Worm (Caenorhabditis elegans) whole organism, L1 larva: ENCODE measurements around the gene coh-3.

Experiments used
- C04F5.9 ChIP-seq: sonication (generic microtip); optimal IDR thresholded peaks from 2 replicates; lab custom pipeline; 2016; ENCODE audit warnings: missing genetic modification characterization, missing compliant biosample characterization
- C16A3.4 ChIP-seq: fragments of 150-350 bp; optimal IDR thresholded peaks from 2 replicates; lab custom pipeline; 2014; ENCODE audit warnings: missing biosample characterization, missing genetic modification characterization
- C34B4.2 ChIP-seq: sonication (generic microtip); optimal IDR thresholded peaks from 2 replicates; lab custom pipeline; 2017; ENCODE audit warnings: mild to moderate bottlenecking, missing genetic modification characterization, missing compliant biosample characterization
- Y116A8C.19 ChIP-seq: sonication (generic microtip); optimal IDR thresholded peaks from 2 replicates; lab custom pipeline; 2016; ENCODE audit warnings: missing compliant biosample characterization, missing genetic modification characterization, borderline replicate concordance
- aha-1 ChIP-seq: fragments of 150-350 bp; optimal IDR thresholded peaks from 2 replicates; lab custom pipeline; 2014; ENCODE audit warnings: missing biosample characterization, missing genetic modification characterization
- alr-1 ChIP-seq: fragments of 200-800 bp; sonication (Bioruptor generic); optimal IDR thresholded peaks from 2 replicates; lab custom pipeline; 2018; ENCODE audit warnings: borderline replicate concordance, mild to moderate bottlenecking, missing genetic modification characterization, missing compliant biosample characterization
- blmp-1 ChIP-seq: fragments of 150-350 bp; optimal IDR thresholded peaks from 2 replicates; lab custom pipeline; 2014; ENCODE audit warnings: missing biosample characterization, missing genetic modification characterization
- ceh-63 ChIP-seq: fragments of 200-800 bp; sonication (Bioruptor generic); optimal IDR thresholded peaks from 2 replicates; lab custom pipeline; 2018; ENCODE audit warnings: mild to moderate bottlenecking, missing genetic modification characterization, missing compliant biosample characterization
- ceh-90 ChIP-seq: sonication (generic microtip); optimal IDR thresholded peaks from 2 replicates; lab custom pipeline; 2016; ENCODE audit warnings: missing genetic modification characterization, missing compliant biosample characterization
- ces-1 ChIP-seq: fragments of 150-350 bp; optimal IDR thresholded peaks from 2 replicates; lab custom pipeline; 2014; ENCODE audit warnings: missing biosample characterization, missing genetic modification reagents, missing genetic modification characterization
- dsc-1 ChIP-seq: sonication (generic microtip); optimal IDR thresholded peaks from 2 replicates; lab custom pipeline; 2016; ENCODE audit warnings: mild to moderate bottlenecking, missing genetic modification characterization, missing compliant biosample characterization
- efl-1 ChIP-seq, 4 experiments: fragments of 150-350 bp; optimal IDR thresholded peaks in 3 of 4; peaks in 1 of 4; 1 replicate in 1 of 4; 2 replicates in 3 of 4; lab custom pipeline; 2014; ENCODE audit warnings: missing biosample characterization in 2 of 4, missing genetic modification characterization in 2 of 4, missing genetic modification reagents in 2 of 4
- egl-27 ChIP-seq, 2 experiments: fragments of 150-350 bp in 1 of 2; sonication (generic microtip); optimal IDR thresholded peaks; 3 replicates each; lab custom pipeline; 2017 to 2018; ENCODE audit warnings: missing biosample characterization in 2 of 2, missing genetic modification characterization in 2 of 2, missing genetic modification reagents in 2 of 2
- elt-2 ChIP-seq: sonication (generic microtip); optimal IDR thresholded peaks from 2 replicates; lab custom pipeline; 2016; ENCODE audit warnings: missing genetic modification characterization, mild to moderate bottlenecking, inconsistent platforms, missing compliant biosample characterization, missing genetic modification reagents
- elt-3 ChIP-seq, 6 experiments: fragments of 150-350 bp in 1 of 6; sonication (generic microtip); optimal IDR thresholded peaks; 2 replicates each; lab custom pipeline; 2017 to 2018; ENCODE audit warnings: missing biosample characterization in 6 of 6, missing genetic modification characterization in 6 of 6, inconsistent platforms in 1 of 6
- fkh-10 ChIP-seq: sonication (generic microtip); optimal IDR thresholded peaks from 2 replicates; lab custom pipeline; 2017; ENCODE audit warnings: missing biosample characterization, missing genetic modification reagents, missing genetic modification characterization
- fkh-8 ChIP-seq: sonication (generic microtip); optimal IDR thresholded peaks from 2 replicates; lab custom pipeline; 2016; ENCODE audit warnings: mild to moderate bottlenecking, missing genetic modification characterization, missing compliant biosample characterization
- fos-1 ChIP-seq: fragments of 150-350 bp; optimal IDR thresholded peaks from 2 replicates; lab custom pipeline; 2014; ENCODE audit warnings: missing biosample characterization, missing genetic modification characterization
- hlh-17 ChIP-seq: fragments of 200-800 bp; sonication (Bioruptor generic); optimal IDR thresholded peaks from 2 replicates; lab custom pipeline; 2018; ENCODE audit warnings: missing genetic modification characterization, mild to moderate bottlenecking, missing compliant biosample characterization, moderate library complexity, borderline replicate concordance
- hlh-4 ChIP-seq: sonication (generic microtip); optimal IDR thresholded peaks from 2 replicates; lab custom pipeline; 2016; ENCODE audit warnings: mild to moderate bottlenecking, missing genetic modification characterization, missing compliant biosample characterization
- hpl-2 ChIP-seq: fragments of 150-350 bp; optimal IDR thresholded peaks from 2 replicates; lab custom pipeline; 2014; ENCODE audit warnings: missing biosample characterization, missing genetic modification reagents, missing genetic modification characterization
- jun-1 ChIP-seq: fragments of 150-350 bp; optimal IDR thresholded peaks from 2 replicates; lab custom pipeline; 2014; ENCODE audit warnings: missing biosample characterization, missing genetic modification reagents, missing genetic modification characterization
- lin-15B ChIP-seq: fragments of 150-350 bp; sonication (generic microtip); optimal IDR thresholded peaks from 3 replicates; lab custom pipeline; 2014; ENCODE audit warnings: missing biosample characterization, missing genetic modification characterization
- lin-35 ChIP-seq, 2 experiments: fragments of 150-350 bp; optimal IDR thresholded peaks; 2 replicates each; lab custom pipeline; 2014; ENCODE audit warnings: missing biosample characterization in 2 of 2, missing genetic modification characterization in 2 of 2, missing genetic modification reagents in 2 of 2
- lir-3 ChIP-seq: sonication (generic microtip); optimal IDR thresholded peaks from 2 replicates; lab custom pipeline; 2016; ENCODE audit warnings: mild to moderate bottlenecking, missing genetic modification characterization, moderate library complexity, missing compliant biosample characterization; ENCODE audit not compliant: poor library complexity
- lsy-2 ChIP-seq, 2 experiments: fragments of 150-350 bp; optimal IDR thresholded peaks; 2 replicates each; lab custom pipeline; 2014; ENCODE audit warnings: missing biosample characterization in 2 of 2, missing genetic modification characterization in 2 of 2
- mep-1 ChIP-seq: fragments of 150-350 bp; optimal IDR thresholded peaks from 2 replicates; lab custom pipeline; 2014; ENCODE audit warnings: missing biosample characterization, missing genetic modification characterization
- nhr-19 ChIP-seq: fragments of 200-800 bp; sonication (Bioruptor generic); conservative IDR thresholded peaks from 2 replicates; pipeline ENCODE4 v1.3.6; 2022; ENCODE audit warnings: missing genetic modification characterization, missing compliant biosample characterization
- nhr-20 ChIP-seq: sonication (generic microtip); optimal IDR thresholded peaks from 2 replicates; lab custom pipeline; 2016; ENCODE audit warnings: mild to moderate bottlenecking, missing genetic modification characterization, missing compliant biosample characterization
- nhr-237 ChIP-seq: fragments of 150-350 bp; optimal IDR thresholded peaks from 2 replicates; lab custom pipeline; 2014; ENCODE audit warnings: missing biosample characterization, missing genetic modification characterization
- nhr-28 ChIP-seq: fragments of 150-350 bp; optimal IDR thresholded peaks from 2 replicates; lab custom pipeline; 2014; ENCODE audit warnings: missing biosample characterization, missing genetic modification characterization
- nhr-71 ChIP-seq: sonication (generic microtip); optimal IDR thresholded peaks from 2 replicates; lab custom pipeline; 2016; ENCODE audit warnings: mild to moderate bottlenecking, missing genetic modification characterization, moderate library complexity, missing compliant biosample characterization
- nhr-84 ChIP-seq: sonication (generic microtip); optimal IDR thresholded peaks from 2 replicates; lab custom pipeline; 2017; ENCODE audit warnings: missing biosample characterization, missing genetic modification characterization
- pax-3 ChIP-seq: fragments of 200-800 bp; sonication (Bioruptor generic); optimal IDR thresholded peaks from 2 replicates; lab custom pipeline; 2018; ENCODE audit warnings: mild to moderate bottlenecking, missing genetic modification characterization, moderate library complexity, missing compliant biosample characterization
- pqm-1 ChIP-seq: sonication (generic microtip); optimal IDR thresholded peaks from 3 replicates; lab custom pipeline; 2017; ENCODE audit warnings: missing biosample characterization, missing genetic modification characterization
- sptf-1 ChIP-seq: fragments of 150-350 bp; optimal IDR thresholded peaks from 2 replicates; lab custom pipeline; 2014; ENCODE audit warnings: missing biosample characterization, missing genetic modification characterization
- sup-37 ChIP-seq: fragments of 200-800 bp; sonication (Bioruptor generic); optimal IDR thresholded peaks from 2 replicates; lab custom pipeline; 2018; ENCODE audit warnings: mild to moderate bottlenecking, missing genetic modification characterization, missing compliant biosample characterization
- tbx-2 ChIP-seq: sonication (generic microtip); optimal IDR thresholded peaks from 2 replicates; lab custom pipeline; 2016; ENCODE audit warnings: missing genetic modification characterization, missing compliant biosample characterization
- tlp-1 ChIP-seq: fragments of 150-350 bp; optimal IDR thresholded peaks from 2 replicates; lab custom pipeline; 2014; ENCODE audit warnings: missing biosample characterization, missing genetic modification characterization
- unc-130 ChIP-seq: fragments of 150-350 bp; optimal IDR thresholded peaks from 2 replicates; lab custom pipeline; 2017; ENCODE audit warnings: missing biosample characterization, missing genetic modification characterization, inconsistent platforms
- unc-30 ChIP-seq: sonication (generic microtip); optimal IDR thresholded peaks from 2 replicates; lab custom pipeline; 2017; ENCODE audit warnings: missing biosample characterization, missing genetic modification characterization
- unc-62 ChIP-seq: fragments of 150-350 bp; optimal IDR thresholded peaks from 2 replicates; lab custom pipeline; 2014; ENCODE audit warnings: missing biosample characterization, missing genetic modification reagents, missing genetic modification characterization
- vab-15 ChIP-seq: sonication (generic microtip); optimal IDR thresholded peaks from 2 replicates; lab custom pipeline; 2017; ENCODE audit warnings: missing genotype, mild to moderate bottlenecking, missing genetic modification characterization, missing compliant biosample characterization
- zip-4 ChIP-seq: fragments of 200-800 bp; sonication (Bioruptor generic); optimal IDR thresholded peaks from 2 replicates; lab custom pipeline; 2018; ENCODE audit warnings: mild to moderate bottlenecking, missing genetic modification characterization, moderate library complexity, missing compliant biosample characterization

The coh-3 gene

DNA sequence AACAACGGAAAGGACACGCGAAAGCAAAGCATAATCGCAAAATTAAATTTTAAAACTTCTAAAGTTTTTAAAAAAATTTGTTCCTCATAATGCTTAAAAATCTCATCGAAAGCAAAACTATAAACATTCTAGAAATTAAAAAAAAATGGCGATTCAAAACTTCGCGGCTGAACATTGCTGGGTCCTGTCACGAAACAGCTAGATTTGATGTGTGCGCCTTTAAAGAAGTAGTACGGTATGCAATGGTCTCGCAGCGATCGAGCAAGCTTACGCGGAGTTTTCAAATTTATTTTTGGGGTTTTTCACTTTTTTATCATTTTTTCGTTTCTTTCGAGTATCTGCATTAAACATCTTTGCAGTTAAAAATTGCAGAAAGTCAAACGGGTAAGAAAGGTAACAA lies at the start of gene coh-3:
TSS of gene coh-3 (plus strand) at position 353 of the 400 bp plus-strand sequence.
- TF ChIP-seq lsy-2 (tag; optimal IDR thresholded peaks at IDR 0.05; lab: Kevin White, UChicago) (no peak), nhr-71 (tag; lab: Kevin White, UChicago) (no peak), sptf-1 (tag; lab: Kevin White, UChicago) (no peak), lin-15B (tag; lab: Kevin White, UChicago) (no peak), tbx-2 (tag; lab: Kevin White, UChicago) (no peak), unc-130 (tag; lab: Kevin White, UChicago) (no peak), fos-1 (no peak)

DNA sequence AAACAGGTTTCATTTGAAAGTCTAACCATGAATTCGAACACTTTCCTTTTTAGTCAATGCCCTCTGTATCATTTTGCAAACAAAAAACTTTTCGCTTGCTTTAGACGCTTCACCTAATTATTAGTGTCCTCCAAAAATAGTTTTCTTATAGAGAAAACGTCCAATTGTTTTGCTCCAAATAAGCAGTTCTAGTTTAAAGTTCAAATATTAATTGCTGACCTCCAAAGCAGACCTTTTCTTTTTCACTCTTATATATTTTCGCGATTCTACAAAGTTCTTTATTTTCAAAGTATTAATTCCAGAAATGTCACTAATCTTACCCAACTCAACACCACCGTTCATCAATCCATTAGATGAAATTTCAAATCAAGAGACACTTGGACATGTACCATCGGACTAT lies 48.4 kb upstream of the coh-3 start, which contains the start of gene gnrr-2:
TSS of gene gnrr-2 (plus strand) at position 301 of the 400 bp plus-strand sequence.
- TF ChIP-seq ceh-90 (tag; lab: Kevin White, UChicago) (no peak), tlp-1 (tag; lab: Kevin White, UChicago) (no peak)

DNA sequence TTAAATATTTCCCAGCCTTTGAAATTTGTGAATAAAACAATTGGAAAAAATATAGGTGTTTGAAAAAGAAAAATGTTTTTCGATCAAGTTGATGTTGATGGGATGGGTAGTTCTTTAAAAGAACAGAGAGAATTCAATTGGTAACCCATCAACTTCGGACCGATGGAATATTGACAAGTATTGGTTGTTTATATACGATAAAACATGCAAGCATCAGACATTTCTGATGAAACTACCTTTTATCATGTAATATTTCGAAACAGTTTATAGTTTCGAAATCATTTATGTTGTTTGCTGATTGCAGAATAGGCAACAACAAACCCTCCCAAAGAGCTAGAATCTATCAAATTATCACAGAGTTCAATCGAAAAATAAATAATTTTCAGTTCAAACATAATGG lies 47.3 kb upstream of the coh-3 start:
- TF ChIP-seq dsc-1 = no peak
- TF ChIP-seq mep-1 (tag; lab: Kevin White, UChicago) = no peak
- TF ChIP-seq nhr-20 (tag; lab: Kevin White, UChicago) = no peak
- no peak for TF ChIP-seq jun-1 (tag; lab: Kevin White, UChicago)
- TF ChIP-seq unc-30 (tag; lab: Kevin White, UChicago) = no peak
- TF ChIP-seq hlh-4 (tag; lab: Kevin White, UChicago) = no peak
- no peak for TF ChIP-seq C16A3.4 (tag; lab: Kevin White, UChicago)
- TF ChIP-seq hpl-2 = no peak
- TF ChIP-seq, all 84 proteins: peak for 0

DNA sequence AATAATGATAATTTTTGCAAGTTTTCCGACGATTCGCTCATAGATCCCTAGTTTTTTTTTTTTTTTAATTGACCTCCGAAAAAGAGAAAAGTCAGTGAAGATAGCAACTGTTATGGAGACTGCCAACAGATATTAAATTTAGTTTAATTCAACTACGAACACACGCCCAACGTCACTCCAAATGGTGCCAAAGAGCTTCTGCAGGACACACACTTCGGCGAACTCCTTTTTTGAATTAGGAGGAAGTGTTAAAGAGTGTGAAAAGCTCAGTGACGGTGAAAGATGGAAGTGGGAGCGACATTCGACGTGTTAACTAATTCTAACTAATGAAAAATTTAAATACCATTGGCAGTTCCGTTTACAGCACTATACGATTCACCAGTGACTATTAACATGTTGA lies 45.2 kb upstream of the coh-3 start:
- TF ChIP-seq pqm-1 (no peak), nhr-28 (tag; lab: Kevin White, UChicago) (no peak), efl-1 (optimal IDR thresholded peaks at IDR 0.05; lab: Kevin White, UChicago) (no peak), efl-1 (GFP tag; optimal IDR thresholded peaks at IDR 0.05 in 1 of 2; lab: Kevin White, UChicago) (peak in 1 of 2 experiments; percentile 84), blmp-1 (tag; lab: Kevin White, UChicago) (no peak)

DNA sequence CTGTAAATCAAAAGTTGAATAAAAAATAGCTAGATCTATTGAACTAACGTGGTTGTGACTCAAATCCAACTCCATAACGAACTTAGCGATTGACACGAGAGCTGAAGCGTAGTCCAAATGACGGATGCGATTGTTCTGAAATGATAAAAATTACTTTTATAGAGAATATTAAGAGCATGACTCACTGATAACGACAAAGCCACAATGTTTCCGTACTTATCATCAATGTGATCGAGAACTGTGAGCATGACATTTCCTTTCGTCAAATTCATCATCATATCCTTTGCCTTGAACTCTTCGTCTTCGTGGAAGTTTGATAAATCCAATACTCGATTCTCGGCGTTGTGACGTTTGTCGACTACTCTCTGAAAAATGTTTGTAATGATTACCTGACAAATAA lies 43.2 kb upstream of the coh-3 start:
- TF ChIP-seq vab-15 (tag; lab: Kevin White, UChicago) (no peak), nhr-84 (no peak), unc-62 (GFP tag; lab: Kevin White, UChicago) (no peak), fkh-10 (GFP tag; lab: Kevin White, UChicago) (no peak), nhr-28 (tag; lab: Kevin White, UChicago) (no peak), tbx-2 (tag; lab: Kevin White, UChicago) (no peak), egl-27 (tag; optimal IDR thresholded peaks at IDR 0.05; lab: Kevin White, UChicago) (no peak), jun-1 (tag; lab: Kevin White, UChicago) (peak; percentile 63), unc-30 (tag; lab: Kevin White, UChicago) (no peak), alr-1 (no peak), sup-37 (GFP tag; lab: Kevin White, UChicago) (no peak), aha-1 (tag; lab: Kevin White, UChicago) (no peak), nhr-237 (tag; lab: Kevin White, UChicago) (no peak), nhr-19 (no peak), lir-3 (no peak), zip-4 (GFP tag; lab: Kevin White, UChicago) (no peak), ceh-63 (no peak), elt-3 (tag; optimal IDR thresholded peaks at IDR 0.05; lab: Kevin White, UChicago) (no peak), ces-1 (GFP tag; lab: Kevin White, UChicago) (no peak), hlh-17 (GFP tag; lab: Kevin White, UChicago) (no peak), C04F5.9 (tag; lab: Kevin White, UChicago) (no peak), efl-1 (optimal IDR thresholded peaks at IDR 0.05; lab: Kevin White, UChicago) (no peak), efl-1 (GFP tag; optimal IDR thresholded peaks at IDR 0.05 in 1 of 2; lab: Kevin White, UChicago) (peak in 1 of 2 experiments; percentile 41), elt-2 (tag; lab: Kevin White, UChicago) (peak; percentile 60), lin-35 (GFP tag; optimal IDR thresholded peaks at IDR 0.05; lab: Kevin White, UChicago) (no peak), Y116A8C.19 (tag; lab: Kevin White, UChicago) (no peak), fkh-8 (tag; lab: Kevin White, UChicago) (no peak), pax-3 (tag; lab: Kevin White, UChicago) (peak; percentile 2), C34B4.2 (tag; lab: Kevin White, UChicago) (no peak), sptf-1 (tag; lab: Kevin White, UChicago) (no peak)
